Worm (Caenorhabditis elegans): ENCODE measurements around the gene Y59A8A.8.
A peak's percentile ranks its signal among the peaks of the same experiment; 100 is the strongest.

The Y59A8A.8 gene

ce11 chrV:17845370-17845967 lies 19.9 kb upstream of the Y59A8A.8 start (continued):
- TF ChIP-seq nhr-90 (tag; optimal IDR thresholded peaks at IDR 0.05) (no peak), lin-54 (GFP tag; optimal IDR thresholded peaks at IDR 0.05) (peak; percentile 34), F55B11.4 (tag; optimal IDR thresholded peaks at IDR 0.05; ENCODE audit: borderline replicate concordance, insufficient read depth) (no peak), pbrm-1 (GFP tag; IDR thresholded peaks at IDR 0.05) (0 out of 2 replicates have a peak, but pooled peaks have one; percentile 39), B0261.1 (tag; optimal IDR thresholded peaks at IDR 0.05) (no peak), lsy-27 (tag; optimal IDR thresholded peaks at IDR 0.05; ENCODE audit: borderline replicate concordance, insufficient read depth) (no peak), bed-1 (GFP tag; IDR thresholded peaks at IDR 0.05) (no peak), hmg-1.2 (GFP tag; IDR thresholded peaks at IDR 0.05) (peak; percentile 30), lin-40 (tag; optimal IDR thresholded peaks at IDR 0.05) (no peak), atf-7 (tag; optimal IDR thresholded peaks at IDR 0.05) (peak; percentile 68), egrh-3 (GFP tag; IDR thresholded peaks at IDR 0.05) (no peak), gei-17 (GFP tag; optimal IDR thresholded peaks at IDR 0.05) (no peak), ztf-18 (tag; optimal IDR thresholded peaks at IDR 0.05) (no peak), attf-6 (GFP tag; IDR thresholded peaks at IDR 0.05) (peak; percentile 65; the same call in 1 of the 2 replicates), chd-7 (tag; optimal IDR thresholded peaks at IDR 0.05) (no peak), tbp1 (GFP tag; optimal IDR thresholded peaks at IDR 0.05) (peak; percentile 27), ama-1 (optimal IDR thresholded peaks at IDR 0.05) (no peak), ama-1 (GFP tag; optimal IDR thresholded peaks at IDR 0.05) (peak in 1 of 2 experiments; percentile 40), lir-1 (GFP tag; conservative IDR thresholded peaks at IDR 0.05) (no peak), sea-2 (GFP tag; IDR thresholded peaks at IDR 0.05) (no peak), D2030.7 (GFP tag; IDR thresholded peaks at IDR 0.05) (peak; percentile 53; the same call in 1 of the 2 replicates), him-1 (tag; optimal IDR thresholded peaks at IDR 0.05) (no peak), somi-1 (GFP tag; optimal IDR thresholded peaks at IDR 0.05) (no peak), dpl-1 (GFP tag; optimal IDR thresholded peaks at IDR 0.05) (no peak), hlh-26 (GFP tag; conservative IDR thresholded peaks at IDR 0.05) (no peak), B0336.3 (GFP tag; IDR thresholded peaks at IDR 0.05) (0 out of 2 replicates have a peak, but pooled peaks have one; percentile 36)

- TF ChIP-seq ztf-26 (tag; optimal IDR thresholded peaks at IDR 0.05) (no peak), lir-1 (GFP tag; conservative IDR thresholded peaks at IDR 0.05) (no peak), athp-1 (tag; optimal IDR thresholded peaks at IDR 0.05) (no peak)
Measured at ce11 chrV:17855889-17856288, 9.5 kb upstream of the Y59A8A.8 start, which contains the start of gene tcc-1. Gene tcc-1, minus strand, starts transcription at chrV:17855989.

ce11 chrV:17857901-17858300 lies 7.5 kb upstream of the Y59A8A.8 start:
- TF ChIP-seq mcd-1 (GFP tag; IDR thresholded peaks at IDR 0.05) (peak; percentile 86), Y53F4B.3 (GFP tag; IDR thresholded peaks at IDR 0.05) (no peak), hlh-12 (tag; optimal IDR thresholded peaks at IDR 0.05) (no peak), madf-10 (tag; optimal IDR thresholded peaks at IDR 0.05) (peak; percentile 70), lin-54 (GFP tag; optimal IDR thresholded peaks at IDR 0.05) (peak; percentile 42), ztf-26 (tag; optimal IDR thresholded peaks at IDR 0.05) (peak; percentile 60), dox-1 (GFP tag; IDR thresholded peaks at IDR 0.05) (peak; percentile 79), nhr-120 (GFP tag; IDR thresholded peaks at IDR 0.05) (no peak), cebp-2 (GFP tag; IDR thresholded peaks at IDR 0.05) (no peak), ets-4 (GFP tag; optimal IDR thresholded peaks at IDR 0.05) (peak; percentile 43), hmg-20 (GFP tag; IDR thresholded peaks at IDR 0.05) (peak; percentile 17; the same call in 1 of the 2 replicates), zfh-2 (GFP tag; conservative IDR thresholded peaks at IDR 0.05) (peak; percentile 93), mxl-1 (tag; optimal IDR thresholded peaks at IDR 0.05) (no peak), madf-6 (GFP tag; IDR thresholded peaks at IDR 0.05) (no peak; the same call in 1 of the 2 replicates), hrde-1 (tag; optimal IDR thresholded peaks at IDR 0.05; ENCODE audit: borderline replicate concordance) (no peak), T26A5.8 (tag; optimal IDR thresholded peaks at IDR 0.05) (no peak), somi-1 (GFP tag; optimal IDR thresholded peaks at IDR 0.05) (peak; percentile 63), K11D2.4 (GFP tag; IDR thresholded peaks at IDR 0.05) (peak; percentile 70), lin-26 (GFP tag; IDR thresholded peaks at IDR 0.05) (peak; percentile 49; the same call in 1 of the 2 replicates), rcor-1 (GFP tag; IDR thresholded peaks at IDR 0.05) (no peak), Y67H2A.10 (GFP tag; conservative IDR thresholded peaks at IDR 0.05) (no peak), tbp1 (GFP tag; optimal IDR thresholded peaks at IDR 0.05) (peak; percentile 56), lin-35 (GFP tag; optimal IDR thresholded peaks at IDR 0.05) (peak in 1 of 3 experiments; percentile 66)
